Comparison of ENCODE assay signal across 5 worm cellular contexts in genomic region chrIV:17121058-17121773, ce11.
A peak's percentile ranks its signal among the peaks of the same experiment; 100 is the strongest.
TF ChIP-seq lines count a peak whose summit lies in the region.

No protein-coding gene starts in this region.

TF ChIP-seq in whole organism, L2 larva, 48 proteins besides CTCF, POLR2A, EP300 and RAD21:
- TF ChIP-seq C34F6.9 (tag; optimal IDR thresholded peaks at IDR 0.05; lab: Kevin White, UChicago) (peak; percentile 28), ceh-16 (tag; optimal IDR thresholded peaks at IDR 0.05; lab: Kevin White, UChicago) (no peak), sma-3 (GFP tag; optimal IDR thresholded peaks at IDR 0.05; lab: Kevin White, UChicago) (no peak), unc-55 (GFP tag; optimal IDR thresholded peaks at IDR 0.05; lab: Kevin White, UChicago) (peak; percentile 55)

TF ChIP-seq in whole organism, L3 larva, 47 proteins besides CTCF, POLR2A, EP300 and RAD21:
- TF ChIP-seq fkh-10 (GFP tag; optimal IDR thresholded peaks at IDR 0.05; lab: Kevin White, UChicago) = no peak
- TF ChIP-seq nfya-1 (tag; optimal IDR thresholded peaks at IDR 0.05; lab: Kevin White, UChicago; ENCODE audit: insufficient read depth) = peak; percentile 24
- no peak for TF ChIP-seq mml-1 (tag; optimal IDR thresholded peaks at IDR 0.05; lab: Kevin White, UChicago)

TF ChIP-seq in whole organism, L4 larva, 104 proteins besides CTCF, POLR2A, EP300 and RAD21:
- TF ChIP-seq hmg-1.1 (GFP tag; IDR thresholded peaks at IDR 0.05; lab: Robert Waterston, UW) (0 out of 2 replicates have a peak, but pooled peaks have one; percentile 51), T26A8.4 (GFP tag; IDR thresholded peaks at IDR 0.05; lab: Robert Waterston, UW) (no peak), ceh-44 (GFP tag; IDR thresholded peaks at IDR 0.05; lab: Robert Waterston, UW) (no peak), unc-62 (GFP tag; optimal IDR thresholded peaks at IDR 0.05 in 1 of 2; lab: Kevin White, UChicago) (peak in 1 of 2 experiments; percentile 94), unc-62 (tag; optimal IDR thresholded peaks at IDR 0.05; lab: Kevin White, UChicago) (no peak)

TF ChIP-seq in whole organism, late embryonic, 69 proteins besides CTCF, POLR2A, EP300 and RAD21:
- TF ChIP-seq unc-42 (tag; optimal IDR thresholded peaks at IDR 0.05; lab: Kevin White, UChicago) (peak; percentile 2), ceh-24 (tag; optimal IDR thresholded peaks at IDR 0.05; lab: Kevin White, UChicago) (no peak), hlh-6 (tag; optimal IDR thresholded peaks at IDR 0.05; lab: Kevin White, UChicago) (no peak)

TF ChIP-seq in whole organism, mixed stage, embryonic, 35 proteins besides CTCF, POLR2A, EP300 and RAD21:
- TF ChIP-seq ces-1 (GFP tag; optimal IDR thresholded peaks at IDR 0.05; lab: Kevin White, UChicago) = peak; percentile 33
- TF ChIP-seq snpc-4 (tag; optimal IDR thresholded peaks at IDR 0.05; lab: Kevin White, UChicago) = no peak
